Worm (Caenorhabditis elegans) whole organism, young adult: ENCODE measurements around the gene col-180.

Experiments
- B0035.1 ChIP-seq: sonication (generic microtip); optimal IDR thresholded peaks from 2 replicates; lab custom pipeline; 2016; ENCODE audit warnings: missing genetic modification characterization, mild to moderate bottlenecking, missing compliant biosample characterization, missing genotype, missing genetic modification reagents
- B0336.3 ChIP-seq: fragments of 200-800 bp; sonication (Bioruptor generic); IDR thresholded peaks from 2 replicates; pipeline ENCODE4 v1.3.6; 2022; ENCODE audit warnings: missing genetic modification characterization, missing compliant biosample characterization
- F23B12.7 ChIP-seq: sonication (generic microtip); optimal IDR thresholded peaks from 2 replicates; lab custom pipeline; 2017; ENCODE audit warnings: missing genetic modification characterization, mild to moderate bottlenecking, missing compliant biosample characterization, antibody characterized with exemption, moderate library complexity; ENCODE audit not compliant: insufficient read depth
- F39B2.1 ChIP-seq: fragments of 200-800 bp; sonication (Bioruptor generic); IDR thresholded peaks from 2 replicates; pipeline ENCODE4 v1.3.6; 2022; ENCODE audit warnings: missing genetic modification reagents, missing genetic modification characterization, missing compliant biosample characterization
- F52B5.7 ChIP-seq: sonication (generic microtip); optimal IDR thresholded peaks from 2 replicates; lab custom pipeline; 2016; ENCODE audit warnings: mild to moderate bottlenecking, missing genetic modification characterization, missing compliant biosample characterization
- F55B11.4 ChIP-seq: sonication (generic microtip); optimal IDR thresholded peaks from 2 replicates; lab custom pipeline; 2016; ENCODE audit warnings: missing compliant biosample characterization, missing genetic modification characterization, borderline replicate concordance; ENCODE audit not compliant: insufficient read depth
- F57C9.4 ChIP-seq: sonication (generic microtip); optimal IDR thresholded peaks from 2 replicates; lab custom pipeline; 2017; ENCODE audit warnings: mild to moderate bottlenecking, missing genetic modification characterization, missing compliant biosample characterization
- T07F8.4 ChIP-seq: sonication (generic microtip); optimal IDR thresholded peaks from 2 replicates; lab custom pipeline; 2016; ENCODE audit warnings: mild to moderate bottlenecking, missing genetic modification characterization, moderate library complexity, missing compliant biosample characterization
- T26A5.8 ChIP-seq: sonication (generic microtip); optimal IDR thresholded peaks from 2 replicates; lab custom pipeline; 2016; ENCODE audit warnings: missing genetic modification characterization, missing compliant biosample characterization
- Y53F4B.3 ChIP-seq: fragments of 200-800 bp; sonication (Bioruptor generic); IDR thresholded peaks from 2 replicates; pipeline ENCODE4 v1.3.6; 2022; ENCODE audit warnings: missing genetic modification reagents, missing genetic modification characterization, missing compliant biosample characterization
- Y56A3A.18 ChIP-seq: fragments of 200-800 bp; sonication (Bioruptor generic); IDR thresholded peaks from 2 replicates; pipeline ENCODE4 v1.3.6; 2022; ENCODE audit warnings: missing genetic modification reagents, missing genetic modification characterization, missing compliant biosample characterization
- Y67H2A.10 ChIP-seq: fragments of 200-800 bp; sonication (Bioruptor generic); conservative IDR thresholded peaks from 2 replicates; pipeline ENCODE4 v1.3.6; 2022; ENCODE audit warnings: missing genetic modification reagents, missing genetic modification characterization, missing compliant biosample characterization
- Y79H2A.3 ChIP-seq: fragments of 200-800 bp; sonication (Bioruptor generic); conservative IDR thresholded peaks from 2 replicates; pipeline ENCODE4 v1.3.6; 2022; ENCODE audit warnings: missing genetic modification reagents, missing genetic modification characterization, missing compliant biosample characterization
- Y95B8A.8 ChIP-seq: fragments of 200-800 bp; sonication (Bioruptor generic); IDR thresholded peaks from 2 replicates; pipeline ENCODE4 v1.3.6; 2022; ENCODE audit warnings: missing genetic modification reagents, missing genetic modification characterization, missing compliant biosample characterization
- ama-1 ChIP-seq, 3 experiments: fragments of 150-350 bp in 1 of 3; sonication (generic microtip) in 2 of 3; optimal IDR thresholded peaks; 2 replicates each; lab custom pipeline; 2014 to 2018; ENCODE audit warnings: missing biosample characterization in 2 of 3, missing genetic modification characterization in 2 of 3, missing genetic modification reagents in 2 of 3
- aptf-3 ChIP-seq: fragments of 200-800 bp; sonication (Bioruptor generic); IDR thresholded peaks from 2 replicates; pipeline ENCODE4 v1.3.6; 2022; ENCODE audit warnings: missing genetic modification characterization, missing compliant biosample characterization
- athp-1 ChIP-seq: sonication (generic microtip); optimal IDR thresholded peaks from 2 replicates; lab custom pipeline; 2017; ENCODE audit warnings: mild to moderate bottlenecking, missing genetic modification characterization, missing compliant biosample characterization
- attf-3 ChIP-seq: fragments of 200-800 bp; sonication (Bioruptor generic); conservative IDR thresholded peaks from 2 replicates; pipeline ENCODE4 v1.3.6; 2022; ENCODE audit warnings: missing genetic modification reagents, missing genetic modification characterization, missing compliant biosample characterization
- attf-6 ChIP-seq: fragments of 200-800 bp; sonication (Bioruptor generic); IDR thresholded peaks from 2 replicates; pipeline ENCODE4 v1.3.6; 2022; ENCODE audit warnings: missing genetic modification reagents, missing genetic modification characterization, missing compliant biosample characterization
- bed-2 ChIP-seq: fragments of 200-800 bp; sonication (Bioruptor generic); IDR thresholded peaks from 2 replicates; pipeline ENCODE4 v1.3.6; 2022; ENCODE audit warnings: missing genetic modification reagents, missing genetic modification characterization, missing compliant biosample characterization
- ceh-40 ChIP-seq: fragments of 200-800 bp; sonication (Bioruptor generic); IDR thresholded peaks from 2 replicates; pipeline ENCODE4 v1.3.6; 2022; ENCODE audit warnings: missing genetic modification characterization, missing compliant biosample characterization
- ceh-79 ChIP-seq: sonication (generic microtip); optimal IDR thresholded peaks from 2 replicates; lab custom pipeline; 2017; ENCODE audit warnings: mild to moderate bottlenecking, missing genetic modification characterization, missing compliant biosample characterization
- die-1 ChIP-seq: sonication (generic microtip); optimal IDR thresholded peaks from 2 replicates; lab custom pipeline; 2016; ENCODE audit warnings: missing genotype, mild to moderate bottlenecking, missing genetic modification characterization, missing compliant biosample characterization
- dpl-1 ChIP-seq: fragments of 150-350 bp; optimal IDR thresholded peaks from 2 replicates; lab custom pipeline; 2014; ENCODE audit warnings: missing biosample characterization, missing genetic modification reagents, missing genetic modification characterization
- efl-1 ChIP-seq: fragments of 150-350 bp; optimal IDR thresholded peaks from 2 replicates; lab custom pipeline; 2014; ENCODE audit warnings: missing biosample characterization, missing genetic modification reagents, missing genetic modification characterization
- egl-18 ChIP-seq: fragments of 200-800 bp; sonication (Bioruptor generic); IDR thresholded peaks from 2 replicates; pipeline ENCODE4 v1.3.6; 2022; ENCODE audit warnings: missing genetic modification reagents, missing genetic modification characterization, missing compliant biosample characterization
- ets-4 ChIP-seq: fragments of 200-800 bp; sonication (Bioruptor generic); optimal IDR thresholded peaks from 2 replicates; lab custom pipeline; 2018; ENCODE audit warnings: mild to moderate bottlenecking, missing genetic modification characterization, missing compliant biosample characterization
- fkh-3 ChIP-seq: sonication (generic microtip); optimal IDR thresholded peaks from 2 replicates; lab custom pipeline; 2016; ENCODE audit warnings: mild to moderate bottlenecking, missing genetic modification characterization, missing compliant biosample characterization
- hrde-1 ChIP-seq: sonication (generic microtip); optimal IDR thresholded peaks from 2 replicates; lab custom pipeline; 2016; ENCODE audit warnings: missing genetic modification characterization, mild to moderate bottlenecking, missing compliant biosample characterization, moderate library complexity, missing genotype, missing genetic modification reagents, borderline replicate concordance
- let-526 ChIP-seq: fragments of 200-800 bp; sonication (Bioruptor generic); IDR thresholded peaks from 2 replicates; pipeline ENCODE4 v1.3.6; 2022; ENCODE audit warnings: missing genetic modification reagents, missing genetic modification characterization, missing compliant biosample characterization
- let-607 ChIP-seq, 2 experiments: fragments of 200-800 bp in 1 of 2; sonication (Bioruptor generic) in 1 of 2; sonication (generic microtip) in 1 of 2; optimal IDR thresholded peaks; 2 replicates each; lab custom pipeline; 2016 to 2018; ENCODE audit warnings: mild to moderate bottlenecking in 2 of 2, missing compliant biosample characterization in 2 of 2, missing genetic modification characterization in 2 of 2, moderate library complexity in 2 of 2, missing genotype in 1 of 2
- lin-26 ChIP-seq: fragments of 200-800 bp; sonication (Bioruptor generic); IDR thresholded peaks from 2 replicates; pipeline ENCODE4 v1.3.6; 2022; ENCODE audit warnings: missing genetic modification reagents, missing genetic modification characterization, missing compliant biosample characterization
- lin-35 ChIP-seq, 3 experiments: fragments of 150-350 bp in 2 of 3; sonication (generic microtip) in 1 of 3; optimal IDR thresholded peaks; 2 replicates each; lab custom pipeline; 2014 to 2018; ENCODE audit warnings: missing biosample characterization in 3 of 3, missing genetic modification characterization in 3 of 3, missing genetic modification reagents in 3 of 3
- lin-54 ChIP-seq: fragments of 200-800 bp; sonication (Bioruptor generic); optimal IDR thresholded peaks from 2 replicates; lab custom pipeline; 2018; ENCODE audit warnings: mild to moderate bottlenecking, missing genetic modification characterization, missing compliant biosample characterization
- lir-1 ChIP-seq: fragments of 200-800 bp; sonication (Bioruptor generic); conservative IDR thresholded peaks from 2 replicates; pipeline ENCODE4 v1.3.6; 2022; ENCODE audit warnings: missing genetic modification reagents, missing genetic modification characterization, missing compliant biosample characterization
- madf-10 ChIP-seq: sonication (generic microtip); optimal IDR thresholded peaks from 2 replicates; lab custom pipeline; 2016; ENCODE audit warnings: mild to moderate bottlenecking, missing genetic modification characterization, missing compliant biosample characterization
- rec-8 ChIP-seq, 2 experiments: sonication (generic microtip); optimal IDR thresholded peaks; 2 replicates each; lab custom pipeline; 2016; ENCODE audit warnings: mild to moderate bottlenecking in 2 of 2, missing genetic modification characterization in 2 of 2, missing genetic modification reagents in 2 of 2, missing genotype in 2 of 2, missing biosample characterization in 1 of 2, missing compliant biosample characterization in 1 of 2, moderate library complexity in 1 of 2
- rpc-1 ChIP-seq, 2 experiments: fragments of 150-350 bp in 1 of 2; sonication (generic microtip) in 1 of 2; optimal IDR thresholded peaks; 2 replicates each; lab custom pipeline; 2014 to 2018; ENCODE audit warnings: missing biosample characterization in 1 of 2, missing genetic modification characterization in 1 of 2, missing genetic modification reagents in 1 of 2, missing genotype in 1 of 2
- sdz-38 ChIP-seq: sonication (generic microtip); optimal IDR thresholded peaks from 2 replicates; lab custom pipeline; 2016; ENCODE audit warnings: missing genotype, missing genetic modification characterization, missing compliant biosample characterization
- snpc-1.3 ChIP-seq: sonication (generic microtip); optimal IDR thresholded peaks from 2 replicates; lab custom pipeline; 2017; ENCODE audit warnings: missing genetic modification characterization, mild to moderate bottlenecking, missing compliant biosample characterization, antibody characterized with exemption, moderate library complexity, missing genotype, missing genetic modification reagents; ENCODE audit not compliant: insufficient read depth
- tbx-9 ChIP-seq: sonication (generic microtip); optimal IDR thresholded peaks from 2 replicates; lab custom pipeline; 2016; ENCODE audit warnings: borderline replicate concordance, missing genetic modification characterization, inconsistent platforms, missing compliant biosample characterization
- unc-62 ChIP-seq: fragments of 150-350 bp; optimal IDR thresholded peaks from 2 replicates; lab custom pipeline; 2014; ENCODE audit warnings: missing biosample characterization, missing genetic modification reagents, missing genetic modification characterization
- zfh-2 ChIP-seq: fragments of 200-800 bp; sonication (Bioruptor generic); conservative IDR thresholded peaks from 2 replicates; pipeline ENCODE4 v1.3.6; 2022; ENCODE audit warnings: missing genetic modification reagents, missing genetic modification characterization, missing compliant biosample characterization
- ztf-6 ChIP-seq: fragments of 200-800 bp; sonication (Bioruptor generic); IDR thresholded peaks from 2 replicates; pipeline ENCODE4 v1.3.6; 2022; ENCODE audit warnings: missing genetic modification reagents, missing genetic modification characterization, missing compliant biosample characterization

Gene col-180

ce11 chrX:11753155-11753554 is 41.1 kb upstream of the col-180 start:
- TF ChIP-seq efl-1 (no peak), ceh-79 (tag; lab: Kevin White, UChicago) (no peak), athp-1 (no peak), F39B2.1 (GFP tag; lab: Robert Waterston, UW) (no peak), egl-18 (GFP tag; lab: Robert Waterston, UW) (no peak), T26A5.8 (tag; lab: Kevin White, UChicago) (no peak), lin-26 (GFP tag; lab: Robert Waterston, UW) (no peak), madf-10 (tag; lab: Kevin White, UChicago) (no peak), T07F8.4 (tag; lab: Kevin White, UChicago) (no peak), lir-1 (no peak), let-607 (tag; optimal IDR thresholded peaks at IDR 0.05; lab: Kevin White, UChicago) (no peak), Y53F4B.3 (GFP tag; lab: Robert Waterston, UW) (no peak), B0336.3 (no peak), tbx-9 (tag; lab: Kevin White, UChicago) (no peak), ets-4 (GFP tag; lab: Kevin White, UChicago) (no peak)

- TF ChIP-seq T26A5.8 (tag; lab: Kevin White, UChicago), result no peak
- no peak for TF ChIP-seq attf-3
- no peak for TF ChIP-seq ama-1 (optimal IDR thresholded peaks at IDR 0.05; lab: Kevin White, UChicago)
- no peak for TF ChIP-seq ama-1 (GFP tag; optimal IDR thresholded peaks at IDR 0.05; lab: Kevin White, UChicago)
- TF ChIP-seq Y79H2A.3 (GFP tag; lab: Robert Waterston, UW), result no peak
- no peak for TF ChIP-seq Y95B8A.8 (GFP tag; lab: Robert Waterston, UW)
- TF ChIP-seq die-1 (tag; lab: Kevin White, UChicago), result no peak
- no peak for TF ChIP-seq ztf-6
- no peak for TF ChIP-seq F55B11.4
- no peak for TF ChIP-seq lin-54
- TF ChIP-seq ceh-40, result no peak
- TF ChIP-seq bed-2 (GFP tag; lab: Robert Waterston, UW), result no peak
- TF ChIP-seq attf-6, result no peak
- no peak for TF ChIP-seq lin-35 (GFP tag; optimal IDR thresholded peaks at IDR 0.05; lab: Kevin White, UChicago)
- TF ChIP-seq rec-8 (tag; optimal IDR thresholded peaks at IDR 0.05; lab: Kevin White, UChicago), result no peak
- no peak for TF ChIP-seq zfh-2 (GFP tag; lab: Robert Waterston, UW)
- TF ChIP-seq, all 124 proteins: peak for 0
These were observed 40.2 kb upstream of the col-180 start for ce11 chrX:11752289-11752688.

- TF ChIP-seq hrde-1 (tag; lab: Kevin White, UChicago) (no peak), Y56A3A.18 (GFP tag; lab: Robert Waterston, UW) (no peak), let-607 (tag; optimal IDR thresholded peaks at IDR 0.05; lab: Kevin White, UChicago) (no peak), attf-6 (no peak), let-526 (no peak), B0035.1 (no peak), Y67H2A.10 (GFP tag; lab: Robert Waterston, UW) (no peak), F23B12.7 (no peak), F55B11.4 (no peak), die-1 (tag; lab: Kevin White, UChicago) (no peak), unc-62 (no peak), aptf-3 (GFP tag; lab: Robert Waterston, UW) (no peak), F57C9.4 (tag; lab: Kevin White, UChicago) (no peak), fkh-3 (tag; lab: Kevin White, UChicago) (no peak), sdz-38 (no peak), snpc-1.3 (tag; lab: Kevin White, UChicago) (no peak), F52B5.7 (tag; lab: Kevin White, UChicago) (no peak), rpc-1 (optimal IDR thresholded peaks at IDR 0.05; lab: Kevin White, UChicago) (no peak), rpc-1 (tag; optimal IDR thresholded peaks at IDR 0.05; lab: Kevin White, UChicago) (no peak), dpl-1 (no peak)
These were observed 33.9 kb upstream of the col-180 start, which contains the start of gene C40H5.2 for ce11 chrX:11745821-11746485. C40H5.2 (plus strand) TSS chrX:11746076.
